Worm (Caenorhabditis elegans) whole organism, late embryonic: ENCODE data around the gene ceh-90.
A peak's percentile ranks its signal among the peaks of the same experiment; 100 is the strongest.

Experiments used
- C08G9.2 ChIP-seq: sonication (generic microtip); optimal IDR thresholded peaks from 2 replicates; lab custom pipeline; 2016; ENCODE audit warnings: mild to moderate bottlenecking, missing genetic modification characterization, moderate library complexity, missing compliant biosample characterization
- C38D4.7 ChIP-seq: fragments of 200-800 bp; sonication (Bioruptor generic); optimal IDR thresholded peaks from 2 replicates; lab custom pipeline; 2018; ENCODE audit warnings: mild to moderate bottlenecking, missing genetic modification characterization, moderate library complexity, missing compliant biosample characterization
- ceh-18 ChIP-seq: sonication (generic microtip); optimal IDR thresholded peaks from 2 replicates; lab custom pipeline; 2016; ENCODE audit warnings: missing genetic modification characterization, missing compliant biosample characterization
- ceh-19 ChIP-seq: fragments of 200-800 bp; sonication (Bioruptor generic); optimal IDR thresholded peaks from 2 replicates; lab custom pipeline; 2018; ENCODE audit warnings: mild to moderate bottlenecking, missing genetic modification characterization, missing compliant biosample characterization
- ceh-2 ChIP-seq: sonication (generic microtip); optimal IDR thresholded peaks from 2 replicates; lab custom pipeline; 2016; ENCODE audit warnings: missing genotype, missing genetic modification characterization, missing compliant biosample characterization
- ceh-30 ChIP-seq: fragments of 150-350 bp; optimal IDR thresholded peaks from 2 replicates; lab custom pipeline; 2014; ENCODE audit warnings: missing biosample characterization, missing genetic modification characterization
- ceh-31 ChIP-seq: sonication (generic microtip); optimal IDR thresholded peaks from 2 replicates; lab custom pipeline; 2016; ENCODE audit warnings: missing genetic modification characterization, missing compliant biosample characterization
- ceh-48 ChIP-seq: sonication (generic microtip); optimal IDR thresholded peaks from 2 replicates; lab custom pipeline; 2016; ENCODE audit warnings: missing genetic modification characterization, inconsistent platforms, missing compliant biosample characterization
- ceh-6 ChIP-seq: fragments of 200-800 bp; sonication (Bioruptor generic); optimal IDR thresholded peaks from 2 replicates; lab custom pipeline; 2018; ENCODE audit warnings: mild to moderate bottlenecking, missing genetic modification characterization, missing compliant biosample characterization
- ceh-9 ChIP-seq: sonication (generic microtip); optimal IDR thresholded peaks from 2 replicates; lab custom pipeline; 2016; ENCODE audit warnings: mild to moderate bottlenecking, missing genetic modification characterization, inconsistent platforms, missing compliant biosample characterization
- dmd-4 ChIP-seq: sonication (generic microtip); optimal IDR thresholded peaks from 2 replicates; lab custom pipeline; 2016; ENCODE audit warnings: borderline replicate concordance, missing genetic modification characterization, missing compliant biosample characterization
- dve-1 ChIP-seq: sonication (generic microtip); optimal IDR thresholded peaks from 2 replicates; lab custom pipeline; 2017; ENCODE audit warnings: antibody characterized with exemption, mild to moderate bottlenecking, missing genetic modification characterization, missing compliant biosample characterization
- elt-2 ChIP-seq: sonication (generic microtip); optimal IDR thresholded peaks from 2 replicates; lab custom pipeline; 2016; ENCODE audit warnings: missing genetic modification reagents, missing genetic modification characterization, missing compliant biosample characterization
- elt-4 ChIP-seq: sonication (generic microtip); optimal IDR thresholded peaks from 2 replicates; lab custom pipeline; 2016; ENCODE audit warnings: missing genetic modification characterization, missing compliant biosample characterization
- eyg-1 ChIP-seq: sonication (generic microtip); optimal IDR thresholded peaks from 2 replicates; lab custom pipeline; 2016; ENCODE audit warnings: missing genotype, missing genetic modification characterization, missing compliant biosample characterization
- fax-1 ChIP-seq: sonication (generic microtip); optimal IDR thresholded peaks from 2 replicates; lab custom pipeline; 2016; ENCODE audit warnings: missing genotype, missing genetic modification characterization, missing compliant biosample characterization
- fkh-6 ChIP-seq: sonication (generic microtip); optimal IDR thresholded peaks from 2 replicates; lab custom pipeline; 2016; ENCODE audit warnings: missing genetic modification characterization, missing compliant biosample characterization
- gmeb-2 ChIP-seq: sonication (generic microtip); optimal IDR thresholded peaks from 2 replicates; lab custom pipeline; 2016; ENCODE audit warnings: missing genetic modification characterization, inconsistent platforms, missing compliant biosample characterization
- hlh-8 ChIP-seq: sonication (generic microtip); optimal IDR thresholded peaks from 2 replicates; lab custom pipeline; 2016; ENCODE audit warnings: missing genotype, missing genetic modification characterization, missing compliant biosample characterization
- lim-6 ChIP-seq: sonication (generic microtip); optimal IDR thresholded peaks from 2 replicates; lab custom pipeline; 2016; ENCODE audit warnings: missing genetic modification characterization, missing compliant biosample characterization
- lin-11 ChIP-seq: fragments of 200-800 bp; sonication (Bioruptor generic); optimal IDR thresholded peaks from 2 replicates; lab custom pipeline; 2018; ENCODE audit warnings: mild to moderate bottlenecking, missing genetic modification characterization, missing compliant biosample characterization
- madf-2 ChIP-seq: sonication (generic microtip); optimal IDR thresholded peaks from 2 replicates; lab custom pipeline; 2017; ENCODE audit warnings: missing genetic modification characterization, missing compliant biosample characterization
- nfya-1 ChIP-seq: sonication (generic microtip); optimal IDR thresholded peaks from 2 replicates; lab custom pipeline; 2017; ENCODE audit warnings: missing genetic modification characterization, mild to moderate bottlenecking, missing compliant biosample characterization, antibody characterized with exemption, moderate library complexity
- nhr-232 ChIP-seq: sonication (generic microtip); optimal IDR thresholded peaks from 2 replicates; lab custom pipeline; 2016; ENCODE audit warnings: missing genetic modification characterization, missing compliant biosample characterization
- npax-4 ChIP-seq: sonication (generic microtip); optimal IDR thresholded peaks from 2 replicates; lab custom pipeline; 2016; ENCODE audit warnings: missing genetic modification characterization, missing compliant biosample characterization
- pat-9 ChIP-seq: fragments of 200-800 bp; sonication (Bioruptor generic); optimal IDR thresholded peaks from 2 replicates; lab custom pipeline; 2018; ENCODE audit warnings: mild to moderate bottlenecking, missing genetic modification characterization, moderate library complexity, missing compliant biosample characterization
- pax-1 ChIP-seq: fragments of 150-350 bp; optimal IDR thresholded peaks from 2 replicates; lab custom pipeline; 2014; ENCODE audit warnings: missing biosample characterization, missing genetic modification characterization
- pha-2 ChIP-seq: sonication (generic microtip); optimal IDR thresholded peaks from 2 replicates; lab custom pipeline; 2017; ENCODE audit warnings: mild to moderate bottlenecking, missing genetic modification characterization, missing compliant biosample characterization
- pha-4 ChIP-seq: fragments of 150-350 bp; optimal IDR thresholded peaks from 2 replicates; lab custom pipeline; 2018; ENCODE audit warnings: missing biosample characterization, missing genetic modification reagents, missing genetic modification characterization
- pqm-1 ChIP-seq: sonication (generic microtip); optimal IDR thresholded peaks from 2 replicates; lab custom pipeline; 2016; ENCODE audit warnings: missing genetic modification characterization, missing compliant biosample characterization
- pros-1 ChIP-seq: fragments of 150-350 bp; optimal IDR thresholded peaks from 2 replicates; lab custom pipeline; 2014; ENCODE audit warnings: missing biosample characterization, missing genetic modification reagents, missing genetic modification characterization
- ref-2 ChIP-seq: sonication (generic microtip); optimal IDR thresholded peaks from 2 replicates; lab custom pipeline; 2016; ENCODE audit warnings: missing genetic modification characterization, missing compliant biosample characterization
- sdc-2 ChIP-seq: sonication (generic microtip); optimal IDR thresholded peaks from 2 replicates; lab custom pipeline; 2016; ENCODE audit warnings: missing genotype, missing genetic modification characterization, missing compliant biosample characterization
- sox-4 ChIP-seq: sonication (generic microtip); optimal IDR thresholded peaks from 2 replicates; lab custom pipeline; 2017; ENCODE audit warnings: mild to moderate bottlenecking, missing genetic modification characterization, inconsistent platforms, missing compliant biosample characterization
- syd-9 ChIP-seq: sonication (generic microtip); optimal IDR thresholded peaks from 2 replicates; lab custom pipeline; 2016; ENCODE audit warnings: mild to moderate bottlenecking, missing genetic modification characterization, moderate library complexity, missing compliant biosample characterization
- tbx-7 ChIP-seq: sonication (generic microtip); optimal IDR thresholded peaks from 2 replicates; lab custom pipeline; 2016; ENCODE audit warnings: missing genotype, missing genetic modification characterization, missing compliant biosample characterization
- ttx-3 ChIP-seq: sonication (generic microtip); optimal IDR thresholded peaks from 2 replicates; lab custom pipeline; 2016; ENCODE audit warnings: missing genetic modification reagents, missing genetic modification characterization, missing compliant biosample characterization
- unc-55 ChIP-seq: sonication (generic microtip); optimal IDR thresholded peaks from 2 replicates; lab custom pipeline; 2017; ENCODE audit warnings: missing biosample characterization, missing genetic modification reagents, missing genetic modification characterization

Gene ceh-90

DNA sequence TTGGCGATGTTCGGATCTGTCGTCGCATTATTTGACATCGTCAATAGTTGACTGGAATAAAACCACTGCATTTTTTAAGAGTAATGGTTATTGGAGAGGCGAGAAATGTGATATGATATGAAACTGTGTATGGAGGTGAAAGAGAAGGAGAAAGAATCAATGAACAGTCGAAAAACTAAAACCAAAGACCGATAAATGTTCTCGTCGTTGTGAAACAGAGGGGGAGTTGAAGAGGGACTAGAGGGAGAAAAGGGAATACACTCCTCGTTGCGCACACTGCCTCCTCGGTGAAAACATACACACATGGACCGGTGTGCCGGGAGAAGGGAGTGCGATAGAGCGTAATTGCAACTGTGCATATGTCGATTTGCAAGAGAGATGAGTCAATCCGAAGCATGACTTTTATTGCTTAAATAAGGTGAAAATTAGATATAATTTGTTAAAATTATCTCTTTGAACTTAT, 12.8 kb upstream of the ceh-90 start, which contains the start of gene sym-4 (continued):
- TF ChIP-seq pat-9 (tag; lab: Kevin White, UChicago), result no peak
- no peak for TF ChIP-seq lim-6 (tag; lab: Kevin White, UChicago)
- TF ChIP-seq pros-1 (tag; lab: Kevin White, UChicago), result peak; percentile 12
- peak; percentile 72 for TF ChIP-seq elt-2
- TF ChIP-seq pqm-1, result peak; percentile 38
- no peak for TF ChIP-seq lin-11 (tag; lab: Kevin White, UChicago)
- peak; percentile 22 for TF ChIP-seq unc-55 (GFP tag; lab: Kevin White, UChicago)
- peak; percentile 77 for TF ChIP-seq ceh-31 (tag; lab: Kevin White, UChicago)
- no peak for TF ChIP-seq dmd-4 (tag; lab: Kevin White, UChicago)
- no peak for TF ChIP-seq gmeb-2
- TF ChIP-seq tbx-7 (tag; lab: Kevin White, UChicago), result no peak
- peak; percentile 7 for TF ChIP-seq syd-9
- TF ChIP-seq dve-1 (tag; lab: Kevin White, UChicago), result peak; percentile 60
- TF ChIP-seq ceh-48, result peak; percentile 34
- no peak for TF ChIP-seq madf-2 (tag; lab: Kevin White, UChicago)
- TF ChIP-seq npax-4 (tag; lab: Kevin White, UChicago), result no peak
- no peak for TF ChIP-seq elt-4 (tag; lab: Kevin White, UChicago)
- TF ChIP-seq ref-2 (tag; lab: Kevin White, UChicago), result peak; percentile 59
- TF ChIP-seq ceh-19 (GFP tag; lab: Kevin White, UChicago), result no peak
- no peak for TF ChIP-seq sox-4 (tag; lab: Kevin White, UChicago)
- no peak for TF ChIP-seq ceh-9
- TF ChIP-seq pha-4 (tag; lab: Kevin White, UChicago), result no peak
- TF ChIP-seq ceh-18 (tag; lab: Kevin White, UChicago), result peak; percentile 87
- TF ChIP-seq pax-1 (tag; lab: Kevin White, UChicago), result no peak
- peak; percentile 29 for TF ChIP-seq C08G9.2 (tag; lab: Kevin White, UChicago)
- TF ChIP-seq ttx-3 (tag; lab: Kevin White, UChicago), result no peak

DNA sequence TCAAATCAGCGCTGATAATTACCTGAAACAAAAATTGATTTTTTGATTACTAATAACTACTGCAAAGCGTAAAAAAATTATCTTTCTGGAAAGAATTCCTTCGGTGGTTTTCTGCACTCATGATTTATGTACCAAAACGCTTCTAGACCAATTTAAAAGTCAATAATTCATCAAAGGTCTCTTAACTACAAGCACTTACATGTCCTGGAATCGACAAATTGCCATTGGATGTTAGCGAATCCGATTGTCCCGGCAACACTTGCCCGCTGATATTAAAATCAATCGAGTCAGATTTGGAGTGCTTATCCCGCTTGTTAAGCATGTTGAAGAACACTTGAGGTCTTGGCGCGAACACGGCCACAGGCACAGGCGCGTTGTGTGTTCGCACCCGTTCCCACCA, 8.3 kb upstream of the ceh-90 start:
- TF ChIP-seq fkh-6 (tag; lab: Kevin White, UChicago), result no peak
- TF ChIP-seq ceh-2 (tag; lab: Kevin White, UChicago), result no peak
- no peak for TF ChIP-seq ceh-6 (GFP tag; lab: Kevin White, UChicago)
- TF ChIP-seq pha-2, result no peak
- TF ChIP-seq, all 69 proteins: peak for 0

DNA sequence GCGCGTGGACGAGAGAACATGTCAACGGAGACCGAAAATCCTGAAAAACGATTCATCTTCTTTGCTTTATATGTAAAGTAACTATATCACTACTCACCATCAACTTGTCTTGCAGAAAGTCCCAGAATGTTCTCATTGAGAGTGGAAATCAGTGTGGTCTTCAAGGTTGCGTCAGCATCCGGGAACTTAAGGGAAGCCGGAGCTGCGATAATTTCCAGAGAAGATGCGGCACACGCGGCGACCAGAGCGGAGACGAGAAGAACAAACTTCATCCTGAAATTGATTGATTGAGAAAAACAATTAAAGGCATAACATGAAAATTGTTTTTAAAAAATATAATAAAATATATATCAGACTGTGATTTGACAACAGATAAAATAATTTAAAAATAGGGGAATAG, 7.4 kb upstream of the ceh-90 start, which contains the start of gene vha-20:
vha-20 (minus strand) TSS at position 273 of the 400 bp plus-strand sequence.
- TF ChIP-seq ceh-30 (tag; lab: Kevin White, UChicago), result no peak
- no peak for TF ChIP-seq nfya-1
- TF ChIP-seq eyg-1 (tag; lab: Kevin White, UChicago), result no peak
- no peak for TF ChIP-seq fax-1 (tag; lab: Kevin White, UChicago)
- no peak for TF ChIP-seq fkh-6 (tag; lab: Kevin White, UChicago)
- no peak for TF ChIP-seq C38D4.7 (GFP tag; lab: Kevin White, UChicago)
- no peak for TF ChIP-seq gmeb-2
- TF ChIP-seq madf-2 (tag; lab: Kevin White, UChicago), result no peak
- no peak for TF ChIP-seq sdc-2 (tag; lab: Kevin White, UChicago)
- TF ChIP-seq unc-55 (GFP tag; lab: Kevin White, UChicago), result no peak
- TF ChIP-seq hlh-8, result no peak
- TF ChIP-seq pha-2, result no peak
- no peak for TF ChIP-seq nhr-232 (tag; lab: Kevin White, UChicago)
